Worm (Caenorhabditis elegans) whole organism, L3 larva: Measurements from ENCODE around the gene max-1.
"Not testable (repeated sequence)": the region's sequence is repeated elsewhere in the genome, so short reads cannot be mapped to it uniquely, and the experiment has no call there.

ENCODE experiments used
- R02D3.7 ChIP-seq: fragments of 150-350 bp; optimal IDR thresholded peaks from 2 replicates; lab custom pipeline; 2014; ENCODE audit warnings: missing biosample characterization, missing genetic modification characterization
- ZK546.5 ChIP-seq: sonication (generic microtip); optimal IDR thresholded peaks from 2 replicates; lab custom pipeline; 2017; ENCODE audit warnings: missing biosample characterization, missing genetic modification characterization
- ceh-9 ChIP-seq: sonication (generic microtip); optimal IDR thresholded peaks from 2 replicates; lab custom pipeline; 2018; ENCODE audit warnings: missing biosample characterization, missing genetic modification characterization
- egl-27 ChIP-seq: sonication (generic microtip); optimal IDR thresholded peaks from 4 replicates; lab custom pipeline; 2017; ENCODE audit warnings: missing biosample characterization, missing genetic modification reagents, missing genetic modification characterization
- elt-3 ChIP-seq, 3 experiments: fragments of 150-350 bp in 1 of 3; sonication (generic microtip) in 2 of 3; optimal IDR thresholded peaks; 2 replicates in 2 of 3; 4 replicates in 1 of 3; lab custom pipeline; 2014 to 2017; ENCODE audit warnings: missing biosample characterization in 3 of 3, missing genetic modification characterization in 3 of 3
- fos-1 ChIP-seq: fragments of 150-350 bp; optimal IDR thresholded peaks from 2 replicates; lab custom pipeline; 2014; ENCODE audit warnings: missing biosample characterization, missing genetic modification characterization
- jun-1 ChIP-seq: fragments of 150-350 bp; optimal IDR thresholded peaks from 2 replicates; lab custom pipeline; 2014; ENCODE audit warnings: missing biosample characterization, missing genetic modification reagents, missing genetic modification characterization
- nhr-11 ChIP-seq: fragments of 150-350 bp; optimal IDR thresholded peaks from 2 replicates; lab custom pipeline; 2014; ENCODE audit warnings: missing biosample characterization, missing genetic modification characterization
- nhr-237 ChIP-seq: fragments of 150-350 bp; optimal IDR thresholded peaks from 2 replicates; lab custom pipeline; 2014; ENCODE audit warnings: missing biosample characterization, missing genetic modification characterization
- nhr-25 ChIP-seq: sonication (generic microtip); optimal IDR thresholded peaks from 2 replicates; lab custom pipeline; 2017; ENCODE audit warnings: missing biosample characterization, missing genetic modification characterization
- nhr-77 ChIP-seq: fragments of 150-350 bp; optimal IDR thresholded peaks from 2 replicates; lab custom pipeline; 2014; ENCODE audit warnings: missing biosample characterization, missing genetic modification characterization
- unc-39 ChIP-seq: sonication (generic microtip); optimal IDR thresholded peaks from 4 replicates; lab custom pipeline; 2017; ENCODE audit warnings: missing biosample characterization, missing genetic modification characterization
- zag-1 ChIP-seq: fragments of 150-350 bp; optimal IDR thresholded peaks from 2 replicates; lab custom pipeline; 2014; ENCODE audit warnings: missing biosample characterization, missing genetic modification characterization
- ztf-11 ChIP-seq: fragments of 150-350 bp; optimal IDR thresholded peaks from 2 replicates; lab custom pipeline; 2014; ENCODE audit warnings: missing biosample characterization, missing genetic modification characterization

DNA sequence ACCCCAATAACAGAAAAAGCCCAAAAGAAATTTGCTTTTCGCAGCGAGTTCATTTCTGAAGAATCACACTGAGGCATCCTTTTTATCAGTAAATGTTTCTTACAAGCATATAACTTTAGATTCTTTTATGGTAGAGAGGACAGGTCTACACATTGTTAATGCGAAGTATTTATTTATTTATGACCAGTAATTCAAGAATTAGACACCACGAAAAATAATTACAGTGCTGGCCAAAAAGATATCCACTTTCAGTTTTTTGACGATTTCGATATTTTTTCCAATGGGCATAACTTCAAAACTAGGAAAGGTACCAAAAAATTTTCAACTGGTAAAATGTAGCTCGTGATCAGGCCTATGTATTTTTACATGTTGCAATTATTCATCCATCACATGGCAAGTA is 14.8 kb upstream of the max-1 start, which contains the start of gene clec-225:
- TF ChIP-seq R02D3.7 (tag; lab: Kevin White, UChicago); ztf-11 (tag; lab: Kevin White, UChicago); fos-1 (tag; lab: Kevin White, UChicago); nhr-25; ZK546.5 (tag; lab: Kevin White, UChicago); nhr-237 (tag; lab: Kevin White, UChicago); zag-1 (tag; lab: Kevin White, UChicago); unc-39 (tag; lab: Kevin White, UChicago); egl-27 (tag; lab: Kevin White, UChicago); nhr-11 (tag; lab: Kevin White, UChicago); elt-3 (tag; optimal IDR thresholded peaks at IDR 0.05; lab: Kevin White, UChicago); ceh-9 (tag; lab: Kevin White, UChicago); nhr-77 (tag; lab: Kevin White, UChicago); jun-1 (tag; lab: Kevin White, UChicago): not testable (repeated sequence)
